Worm (Caenorhabditis elegans) whole organism, young adult: ENCODE measurements around the gene C46C11.3.

ENCODE experiments used
- F10E7.11 ChIP-seq: sonication (generic microtip); optimal IDR thresholded peaks from 2 replicates; lab custom pipeline; 2017; ENCODE audit warnings: mild to moderate bottlenecking, missing genetic modification characterization, moderate library complexity, missing compliant biosample characterization
- F49E8.2 ChIP-seq: sonication (generic microtip); optimal IDR thresholded peaks from 3 replicates; lab custom pipeline; 2017; ENCODE audit warnings: missing genetic modification characterization, mild to moderate bottlenecking, missing compliant biosample characterization, antibody characterized with exemption, moderate library complexity; ENCODE audit not compliant: insufficient read depth
- ceh-27 ChIP-seq: fragments of 200-800 bp; sonication (Bioruptor generic); optimal IDR thresholded peaks from 2 replicates; lab custom pipeline; 2018; ENCODE audit warnings: mild to moderate bottlenecking, missing genetic modification characterization, moderate library complexity, missing compliant biosample characterization
- dpl-1 ChIP-seq: fragments of 150-350 bp; optimal IDR thresholded peaks from 2 replicates; lab custom pipeline; 2014; ENCODE audit warnings: missing biosample characterization, missing genetic modification reagents, missing genetic modification characterization
- hmg-1.2 ChIP-seq: fragments of 200-800 bp; sonication (Bioruptor generic); IDR thresholded peaks from 2 replicates; pipeline ENCODE4 v1.3.6; 2022; ENCODE audit warnings: missing genetic modification reagents, missing genetic modification characterization, missing compliant biosample characterization
- lag-1 ChIP-seq: fragments of 200-800 bp; sonication (Bioruptor generic); IDR thresholded peaks from 2 replicates; pipeline ENCODE4 v1.3.6; 2022; ENCODE audit warnings: missing genetic modification reagents, missing genetic modification characterization, missing compliant biosample characterization
- let-526 ChIP-seq: fragments of 200-800 bp; sonication (Bioruptor generic); IDR thresholded peaks from 2 replicates; pipeline ENCODE4 v1.3.6; 2022; ENCODE audit warnings: missing genetic modification reagents, missing genetic modification characterization, missing compliant biosample characterization
- lsy-27 ChIP-seq: sonication (generic microtip); optimal IDR thresholded peaks from 2 replicates; lab custom pipeline; 2017; ENCODE audit warnings: missing genetic modification characterization, mild to moderate bottlenecking, missing compliant biosample characterization, antibody characterized with exemption, missing genotype, borderline replicate concordance; ENCODE audit not compliant: insufficient read depth
- nhr-179 ChIP-seq: sonication (generic microtip); optimal IDR thresholded peaks from 2 replicates; lab custom pipeline; 2016; ENCODE audit warnings: mild to moderate bottlenecking, missing genetic modification characterization, missing compliant biosample characterization
- snpc-1.1 ChIP-seq: sonication (generic microtip); optimal IDR thresholded peaks from 2 replicates; lab custom pipeline; 2017; ENCODE audit warnings: missing genetic modification characterization, mild to moderate bottlenecking, missing compliant biosample characterization, antibody characterized with exemption, moderate library complexity, missing genotype, missing genetic modification reagents; ENCODE audit not compliant: insufficient read depth
- sptf-2 ChIP-seq: fragments of 200-800 bp; sonication (Bioruptor generic); optimal IDR thresholded peaks from 2 replicates; lab custom pipeline; 2018; ENCODE audit warnings: mild to moderate bottlenecking, missing genetic modification characterization, missing compliant biosample characterization
- tlf-1 ChIP-seq: fragments of 200-800 bp; sonication (Bioruptor generic); optimal IDR thresholded peaks from 2 replicates; lab custom pipeline; 2018; ENCODE audit warnings: mild to moderate bottlenecking, missing genetic modification characterization, missing compliant biosample characterization
- ztf-25 ChIP-seq: fragments of 200-800 bp; sonication (Bioruptor generic); IDR thresholded peaks from 2 replicates; pipeline ENCODE4 v1.3.6; 2022; ENCODE audit warnings: missing genetic modification reagents, missing genetic modification characterization, missing compliant biosample characterization

DNA sequence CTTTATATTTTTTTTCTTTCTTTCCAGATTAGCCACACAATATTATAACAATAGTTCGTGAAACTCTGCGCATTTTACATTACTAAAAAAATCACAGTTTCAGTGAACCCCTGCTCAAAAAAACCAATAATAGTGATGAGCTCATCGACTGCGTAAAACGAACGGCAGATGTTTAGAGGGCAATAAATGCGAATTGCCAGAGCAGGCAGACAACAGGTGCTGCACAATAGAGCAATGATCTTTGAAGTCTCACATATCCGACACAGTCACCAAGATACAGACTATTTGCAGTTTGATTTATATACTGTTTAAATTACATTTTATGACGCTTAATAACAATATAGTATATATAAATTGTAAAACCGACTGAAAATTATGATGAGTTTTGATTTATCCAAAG is 12.5 kb upstream of the C46C11.3 start:
- TF ChIP-seq dpl-1 (no peak), sptf-2 (GFP tag; lab: Kevin White, UChicago) (no peak), nhr-179 (tag; lab: Kevin White, UChicago) (no peak), tlf-1 (GFP tag; lab: Kevin White, UChicago) (no peak), lsy-27 (tag; lab: Kevin White, UChicago) (no peak), F10E7.11 (no peak), ceh-27 (GFP tag; lab: Kevin White, UChicago) (no peak), F49E8.2 (tag; lab: Kevin White, UChicago) (no peak), snpc-1.1 (tag; lab: Kevin White, UChicago) (no peak), lag-1 (GFP tag; lab: Robert Waterston, UW) (no peak), hmg-1.2 (GFP tag; lab: Robert Waterston, UW) (no peak), let-526 (GFP tag; lab: Robert Waterston, UW) (no peak), ztf-25 (GFP tag; lab: Robert Waterston, UW) (no peak)
